Worm (Caenorhabditis elegans) whole organism, midembryonic: ENCODE data around the gene T12G3.2.

Experiments used
- T22C8.4 ChIP-seq: fragments of 200-800 bp; sonication (Bioruptor generic); IDR thresholded peaks from 2 replicates; pipeline ENCODE4 v1.3.6; 2022; ENCODE audit warnings: missing genetic modification characterization, missing compliant biosample characterization
- cog-1 ChIP-seq: sonication (generic microtip); optimal IDR thresholded peaks from 2 replicates; lab custom pipeline; 2016; ENCODE audit warnings: missing genetic modification characterization, missing compliant biosample characterization
- flt-1 ChIP-seq: fragments of 200-800 bp; sonication (Bioruptor generic); IDR thresholded peaks from 2 replicates; pipeline ENCODE4 v1.3.6; 2022; ENCODE audit warnings: missing genetic modification characterization, missing compliant biosample characterization
- klf-2 ChIP-seq: fragments of 200-800 bp; sonication (Bioruptor generic); conservative IDR thresholded peaks from 2 replicates; pipeline ENCODE4 v1.3.6; 2022; ENCODE audit warnings: missing genetic modification reagents, missing genetic modification characterization, missing compliant biosample characterization
- ref-1 ChIP-seq: fragments of 200-800 bp; sonication (Bioruptor generic); conservative IDR thresholded peaks from 2 replicates; pipeline ENCODE4 v1.3.6; 2022; ENCODE audit warnings: missing genetic modification reagents, missing genetic modification characterization, missing compliant biosample characterization
- tab-1 ChIP-seq: fragments of 200-800 bp; sonication (Bioruptor generic); IDR thresholded peaks from 2 replicates; pipeline ENCODE4 v1.3.6; 2022; ENCODE audit warnings: missing genetic modification characterization, missing compliant biosample characterization
- ztf-23 ChIP-seq: fragments of 200-800 bp; sonication (Bioruptor generic); IDR thresholded peaks from 2 replicates; pipeline ENCODE4 v1.3.6; 2022; ENCODE audit warnings: missing genetic modification reagents, missing genetic modification characterization, missing compliant biosample characterization
- ztf-29 ChIP-seq: fragments of 200-800 bp; sonication (Bioruptor generic); IDR thresholded peaks from 2 replicates; pipeline ENCODE4 v1.3.6; 2022; ENCODE audit warnings: missing genetic modification reagents, missing genetic modification characterization, missing compliant biosample characterization

- no peak for TF ChIP-seq tab-1
- TF ChIP-seq ref-1 (GFP tag; lab: Robert Waterston, UW), result no peak
- no peak for TF ChIP-seq cog-1 (tag; lab: Kevin White, UChicago)
- no peak for TF ChIP-seq flt-1 (GFP tag; lab: Robert Waterston, UW)
- TF ChIP-seq ztf-23 (GFP tag; lab: Robert Waterston, UW), result no peak
- TF ChIP-seq T22C8.4 (GFP tag; lab: Robert Waterston, UW), result no peak
- no peak for TF ChIP-seq klf-2
- no peak for TF ChIP-seq ztf-29 (GFP tag; lab: Robert Waterston, UW)
These were observed 9.8 kb downstream of the T12G3.2 start for ce11 chrIV:12036924-12037323.
